Fruit fly (Drosophila melanogaster) whole organism, embryonic: ENCODE results near the gene CkIIbeta.
A peak's percentile ranks its signal among the peaks of the same experiment; 100 is the strongest.

Experiments used
- Aef1 ChIP-seq: fragments of 200-800 bp; sonication (Bioruptor generic); IDR thresholded peaks from 3 replicates; pipeline ENCODE4 v1.3.6; 2022; ENCODE audit warnings: missing biosample characterization, missing genetic modification characterization
- C15 ChIP-seq: fragments of 200-800 bp; sonication (Bioruptor generic); IDR thresholded peaks from 3 replicates; pipeline ENCODE4 v1.3.6; 2022; ENCODE audit warnings: missing biosample characterization, missing genetic modification characterization
- CG10274 ChIP-seq: fragments of 200-800 bp; sonication (Bioruptor generic); optimal IDR thresholded peaks from 3 replicates; lab custom pipeline; 2017; ENCODE audit warnings: missing biosample characterization, mild to moderate bottlenecking, missing genetic modification characterization
- CG10431 ChIP-seq: fragments of 200-800 bp; sonication (Bioruptor generic); optimal IDR thresholded peaks from 3 replicates; lab custom pipeline; 2018; ENCODE audit warnings: missing biosample characterization, mild to moderate bottlenecking, missing genetic modification characterization
- CG11456 ChIP-seq: fragments of 200-800 bp; sonication (Bioruptor generic); IDR thresholded peaks from 3 replicates; pipeline ENCODE4 v1.3.6; 2022; ENCODE audit warnings: missing biosample characterization, missing genetic modification characterization
- CG15269 ChIP-seq: fragments of 200-800 bp; sonication (Bioruptor generic); optimal IDR thresholded peaks from 2 replicates; lab custom pipeline; 2018; ENCODE audit warnings: missing biosample characterization, mild to moderate bottlenecking, missing genetic modification characterization, moderate library complexity
- CG17361 ChIP-seq: fragments of 200-800 bp; sonication (Bioruptor generic); IDR thresholded peaks from 3 replicates; pipeline ENCODE4 v1.3.6; 2022; ENCODE audit warnings: missing biosample characterization, missing genetic modification characterization
- CG1832 ChIP-seq: fragments of 200-800 bp; sonication (Bioruptor generic); optimal IDR thresholded peaks from 2 replicates; lab custom pipeline; 2017; ENCODE audit warnings: missing biosample characterization, mild to moderate bottlenecking, missing genetic modification characterization, inconsistent platforms
- CG3163 ChIP-seq: fragments of 200-800 bp; sonication (Bioruptor generic); optimal IDR thresholded peaks from 3 replicates; lab custom pipeline; 2016; ENCODE audit warnings: missing biosample characterization, missing genetic modification characterization
- CG3407 ChIP-seq: fragments of 200-800 bp; sonication (Bioruptor generic); optimal IDR thresholded peaks from 2 replicates; lab custom pipeline; 2018; ENCODE audit warnings: missing biosample characterization, mild to moderate bottlenecking, missing genetic modification characterization
- CG34376 ChIP-seq: fragments of 200-800 bp; sonication (Bioruptor generic); optimal IDR thresholded peaks from 2 replicates; lab custom pipeline; 2018; ENCODE audit warnings: missing biosample characterization, mild to moderate bottlenecking, missing genetic modification characterization
- CG43689 ChIP-seq: fragments of 200-800 bp; sonication (Bioruptor generic); IDR thresholded peaks from 2 replicates; pipeline ENCODE4 v1.3.6; 2022; ENCODE audit warnings: missing biosample characterization, missing genetic modification characterization
- CG6765 ChIP-seq: fragments of 200-800 bp; sonication (Bioruptor generic); optimal IDR thresholded peaks from 3 replicates; lab custom pipeline; 2017; ENCODE audit warnings: missing biosample characterization, mild to moderate bottlenecking, missing genetic modification characterization
- CG8924 ChIP-seq: fragments of 200-800 bp; optimal IDR thresholded peaks from 3 replicates; lab custom pipeline; 2019; ENCODE audit warnings: missing biosample characterization, mild to moderate bottlenecking, missing genetic modification characterization, moderate library complexity
- CHES-1-like ChIP-seq: fragments of 200-800 bp; sonication (Bioruptor generic); optimal IDR thresholded peaks from 2 replicates; lab custom pipeline; 2016; ENCODE audit warnings: missing biosample characterization, missing genetic modification characterization
- HLHmδ ChIP-seq: fragments of 200-800 bp; sonication (Bioruptor generic); optimal IDR thresholded peaks from 2 replicates; lab custom pipeline; 2018; ENCODE audit warnings: missing biosample characterization, mild to moderate bottlenecking, missing genetic modification characterization, moderate library complexity
- MBD-R2 ChIP-seq: fragments of 200-800 bp; sonication (Bioruptor generic); IDR thresholded peaks from 2 replicates; pipeline ENCODE4 v1.3.6; 2022; ENCODE audit warnings: missing biosample characterization, missing genetic modification characterization
- Meics ChIP-seq: fragments of 200-800 bp; sonication (Bioruptor generic); optimal IDR thresholded peaks from 2 replicates; lab custom pipeline; 2017; ENCODE audit warnings: missing biosample characterization, mild to moderate bottlenecking, missing genetic modification characterization
- Sox102F ChIP-seq: fragments of 200-800 bp; sonication (Bioruptor generic); optimal IDR thresholded peaks from 2 replicates; lab custom pipeline; 2018; ENCODE audit warnings: missing biosample characterization, mild to moderate bottlenecking, missing genetic modification characterization, moderate library complexity
- ase ChIP-seq: fragments of 200-800 bp; sonication (Bioruptor generic); IDR thresholded peaks from 3 replicates; pipeline ENCODE4 v1.3.6; 2022; ENCODE audit warnings: missing biosample characterization, missing genetic modification characterization
- bsh ChIP-seq, 2 experiments: fragments of 200-800 bp; sonication (Bioruptor generic); optimal IDR thresholded peaks; 2 replicates each; lab custom pipeline; 2017 to 2018; ENCODE audit warnings: mild to moderate bottlenecking in 2 of 2, missing biosample characterization in 2 of 2, missing genetic modification characterization in 2 of 2, moderate library complexity in 1 of 2
- cg ChIP-seq: fragments of 200-800 bp; sonication (Bioruptor generic); optimal IDR thresholded peaks from 3 replicates; lab custom pipeline; 2019; ENCODE audit warnings: missing biosample characterization, mild to moderate bottlenecking, missing genetic modification characterization, moderate library complexity
- chinmo ChIP-seq: fragments of 200-800 bp; sonication (Bioruptor generic); IDR thresholded peaks from 4 replicates; pipeline ENCODE4 v1.3.6; 2022; ENCODE audit warnings: missing biosample characterization, missing genetic modification characterization; ENCODE audit not compliant: partially characterized antibody
- ci ChIP-seq: fragments of 200-800 bp; sonication (Bioruptor generic); IDR thresholded peaks from 3 replicates; pipeline ENCODE4 v1.3.6; 2022; ENCODE audit warnings: missing biosample characterization, missing genetic modification characterization
- crol ChIP-seq: fragments of 200-800 bp; sonication (Bioruptor generic); IDR thresholded peaks from 2 replicates; pipeline ENCODE4 v1.3.6; 2022; ENCODE audit warnings: missing biosample characterization, missing genetic modification characterization
- crp ChIP-seq, 2 experiments: fragments of 200-800 bp; sonication (Bioruptor generic); optimal IDR thresholded peaks; 2 replicates in 1 of 2; 3 replicates in 1 of 2; lab custom pipeline; 2017; ENCODE audit warnings: missing biosample characterization in 2 of 2, missing genetic modification characterization in 2 of 2, mild to moderate bottlenecking in 1 of 2, moderate library complexity in 1 of 2
- esg ChIP-seq: fragments of 200-800 bp; sonication (Bioruptor generic); conservative IDR thresholded peaks from 2 replicates; pipeline ENCODE4 v1.3.6; 2022; ENCODE audit warnings: missing biosample characterization, missing genetic modification characterization
- fd64A ChIP-seq: fragments of 200-800 bp; sonication (Bioruptor generic); optimal IDR thresholded peaks from 3 replicates; lab custom pipeline; 2018; ENCODE audit warnings: missing biosample characterization, mild to moderate bottlenecking, missing genetic modification characterization
- gem ChIP-seq: fragments of 200-800 bp; sonication (Bioruptor generic); optimal IDR thresholded peaks from 2 replicates; lab custom pipeline; 2019; ENCODE audit warnings: missing biosample characterization, mild to moderate bottlenecking, missing genetic modification characterization, moderate library complexity
- jumu ChIP-seq: fragments of 200-800 bp; sonication (Bioruptor generic); optimal IDR thresholded peaks from 3 replicates; lab custom pipeline; 2016; ENCODE audit warnings: missing biosample characterization, missing genetic modification characterization
- lilli ChIP-seq: fragments of 200-800 bp; sonication (Bioruptor generic); optimal IDR thresholded peaks from 3 replicates; lab custom pipeline; 2016; ENCODE audit warnings: missing biosample characterization, missing genetic modification characterization
- mld ChIP-seq: fragments of 200-800 bp; sonication (Bioruptor generic); IDR thresholded peaks from 3 replicates; pipeline ENCODE4 v1.3.6; 2022; ENCODE audit warnings: missing biosample characterization, missing genetic modification characterization; ENCODE audit not compliant: partially characterized antibody
- nom ChIP-seq: fragments of 200-800 bp; sonication (Bioruptor generic); optimal IDR thresholded peaks from 2 replicates; lab custom pipeline; 2017; ENCODE audit warnings: missing biosample characterization, missing genetic modification characterization, mild to moderate bottlenecking, moderate library complexity, missing genetic modification reagents
- pita ChIP-seq: fragments of 200-800 bp; sonication (Bioruptor generic); optimal IDR thresholded peaks from 2 replicates; lab custom pipeline; 2017; ENCODE audit warnings: missing biosample characterization, mild to moderate bottlenecking, missing genetic modification characterization
- pros ChIP-seq: fragments of 200-800 bp; sonication (Bioruptor generic); optimal IDR thresholded peaks from 3 replicates; lab custom pipeline; 2019; ENCODE audit warnings: missing biosample characterization, mild to moderate bottlenecking, missing genetic modification characterization, moderate library complexity
- psq ChIP-seq: fragments of 200-800 bp; sonication (Bioruptor generic); optimal IDR thresholded peaks from 2 replicates; lab custom pipeline; 2017; ENCODE audit warnings: missing biosample characterization, missing genetic modification characterization
- stc ChIP-seq: fragments of 200-800 bp; sonication (Bioruptor generic); IDR thresholded peaks from 2 replicates; pipeline ENCODE4 v1.3.6; 2022; ENCODE audit warnings: missing biosample characterization, missing genetic modification characterization
- tx ChIP-seq: fragments of 200-800 bp; sonication (Bioruptor generic); optimal IDR thresholded peaks from 2 replicates; lab custom pipeline; 2016; ENCODE audit warnings: missing biosample characterization, missing genetic modification characterization
- yki ChIP-seq: fragments of >200 bp; optimal IDR thresholded peaks from 3 replicates; lab custom pipeline; 2018

CkIIbeta gene

DNA sequence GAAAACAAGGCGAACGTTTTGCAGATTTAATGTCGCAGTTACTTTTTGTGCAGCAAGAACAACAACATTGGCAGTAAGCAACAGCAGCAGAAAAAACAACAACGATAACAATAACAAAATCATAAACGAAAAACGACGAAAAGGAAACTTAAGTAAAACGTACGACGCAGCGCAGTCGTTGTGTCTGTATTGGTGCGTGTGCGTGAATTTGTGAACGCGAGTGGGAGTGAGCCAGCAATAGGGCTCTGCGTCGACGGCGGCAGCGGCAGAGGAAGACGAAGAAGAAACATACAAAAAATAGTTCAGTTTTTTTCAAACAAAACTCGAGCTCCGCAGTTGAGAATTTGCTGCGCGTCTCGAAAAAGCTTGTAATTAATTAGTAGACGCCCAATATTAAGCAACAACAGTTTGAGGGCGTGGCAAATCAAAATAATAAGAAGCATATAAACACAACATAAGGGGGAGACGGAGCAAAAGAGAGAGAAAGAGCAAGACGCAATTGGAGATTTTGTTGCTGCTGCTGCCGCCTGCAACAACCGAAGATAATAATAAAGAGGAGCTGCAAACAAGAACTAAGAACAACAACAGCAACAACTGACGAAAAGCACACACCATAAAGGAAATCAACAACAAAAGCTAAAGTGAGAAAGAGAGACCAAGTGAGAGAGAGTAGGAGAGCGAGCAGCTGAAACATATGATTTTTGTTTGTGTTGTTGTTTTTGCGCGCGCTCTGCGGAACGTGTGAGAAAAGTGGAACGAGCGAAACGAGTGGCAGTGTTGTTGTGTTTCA lies 25.0 kb downstream of the CkIIbeta start (continued):
- TF ChIP-seq CG43689, result no peak
- no peak for TF ChIP-seq C15
- no peak for TF ChIP-seq CG6765
- no peak for TF ChIP-seq CG10431 (GFP tag; lab: Kevin White, UChicago)
- TF ChIP-seq Sox102F (GFP tag; lab: Kevin White, UChicago), result no peak
- TF ChIP-seq lilli, result no peak
- peak; percentile 6 for TF ChIP-seq CG3407 (GFP tag; lab: Kevin White, UChicago)
- no peak for TF ChIP-seq MBD-R2
- TF ChIP-seq tx, result no peak
- TF ChIP-seq Aef1 (GFP tag; lab: Robert Waterston, UW), result peak; percentile 81
- TF ChIP-seq chinmo, result peak; percentile 83; the same call in 1 of the 4 replicates
- TF ChIP-seq CG11456, result no peak
- TF ChIP-seq crp (GFP tag; optimal IDR thresholded peaks at IDR 0.05; lab: Kevin White, UChicago), result peak in 1 of 2 experiments; percentile 73
- peak; percentile 48 for TF ChIP-seq CG34376 (GFP tag; lab: Kevin White, UChicago)
- peak; percentile 47 for TF ChIP-seq CG1832
- TF ChIP-seq CG15269 (tag; lab: Kevin White, UChicago), result no peak
- peak; percentile 15 for TF ChIP-seq nom (GFP tag; lab: Kevin White, UChicago)
- TF ChIP-seq yki (lab: Kevin White, UChicago), result peak; percentile 10
- no peak for TF ChIP-seq jumu (GFP tag; lab: Kevin White, UChicago)
- no peak for TF ChIP-seq esg (GFP tag; lab: Robert Waterston, UW)
- peak; percentile 72 for TF ChIP-seq psq (GFP tag; lab: Kevin White, UChicago)
- TF ChIP-seq Meics (GFP tag; lab: Kevin White, UChicago), result no peak
- TF ChIP-seq stc, result 0 out of 2 replicates have a peak, but pooled peaks have one; percentile 9
- TF ChIP-seq CG10274 (GFP tag; lab: Kevin White, UChicago), result no peak
- TF ChIP-seq crol (GFP tag; lab: Robert Waterston, UW), result peak; percentile 18; the same call in 1 of the 2 replicates
- no peak for TF ChIP-seq mld (GFP tag; lab: Robert Waterston, UW)
- peak; percentile 29; the same call in 1 of the 3 replicates for TF ChIP-seq ci (GFP tag; lab: Robert Waterston, UW)
- peak; percentile 36 for TF ChIP-seq HLHmδ (GFP tag; lab: Kevin White, UChicago)
- TF ChIP-seq CG8924 (tag; lab: Kevin White, UChicago), result peak; percentile 30
- no peak for TF ChIP-seq ase (GFP tag; lab: Robert Waterston, UW)
- TF ChIP-seq gem (tag; lab: Kevin White, UChicago), result no peak
- no peak for TF ChIP-seq fd64A (GFP tag; lab: Kevin White, UChicago)
- peak; percentile 60 for TF ChIP-seq CHES-1-like (GFP tag; lab: Kevin White, UChicago)
- peak; percentile 74 for TF ChIP-seq cg (GFP tag; lab: Kevin White, UChicago)
- TF ChIP-seq CG3163 (GFP tag; lab: Kevin White, UChicago), result peak; percentile 35
- no peak for TF ChIP-seq CG17361
- TF ChIP-seq pros (GFP tag; lab: Kevin White, UChicago), result peak; percentile 61
- TF ChIP-seq pita (GFP tag; lab: Kevin White, UChicago), result no peak
- TF ChIP-seq bsh (GFP tag; optimal IDR thresholded peaks at IDR 0.05; lab: Kevin White, UChicago), result no peak
- TF ChIP-seq, all 482 proteins: peak for 39
